Worm (Caenorhabditis elegans) whole organism, L4/young adult: ENCODE results near the gene srh-8.

Experiments
- W03F9.2 ChIP-seq: fragments of 150-350 bp; optimal IDR thresholded peaks from 2 replicates; lab custom pipeline; 2014; ENCODE audit warnings: missing biosample characterization, missing genetic modification characterization
- dao-5 ChIP-seq: sonication (generic microtip); optimal IDR thresholded peaks from 2 replicates; lab custom pipeline; 2016; ENCODE audit warnings: missing genotype, missing genetic modification characterization, moderate library complexity, missing compliant biosample characterization
- him-1 ChIP-seq: sonication (generic microtip); optimal IDR thresholded peaks from 2 replicates; lab custom pipeline; 2016; ENCODE audit warnings: missing genotype, missing genetic modification reagents, missing genetic modification characterization, missing compliant biosample characterization

DNA sequence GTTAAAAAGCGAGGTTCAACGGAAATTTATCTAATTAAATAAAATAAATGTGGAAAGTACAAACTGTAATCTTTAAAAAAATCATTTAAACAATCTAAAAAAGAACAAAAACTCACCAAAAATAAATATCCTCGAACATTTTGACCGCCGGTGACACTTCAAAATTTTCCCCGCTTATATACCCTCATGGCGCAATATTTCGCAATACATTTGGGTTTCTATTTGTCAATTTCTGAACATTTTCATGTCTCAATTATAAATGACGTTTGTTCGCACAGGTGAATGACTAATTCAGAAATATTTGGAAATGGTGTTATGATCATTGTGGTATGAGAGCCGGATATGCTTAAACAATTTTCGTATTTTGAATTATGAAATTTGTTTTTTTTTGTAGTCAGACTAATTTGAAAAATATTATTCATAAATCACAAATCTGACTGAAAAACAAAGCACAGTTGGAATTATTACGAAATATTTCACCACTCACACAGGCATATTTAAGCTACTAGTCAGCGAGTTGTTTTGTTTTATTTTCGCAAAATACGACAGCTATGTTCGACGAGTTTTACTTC is 36.6 kb downstream of the srh-8 start, which contains the start of the genes C49G7.10 and irg-2:
- TF ChIP-seq W03F9.2, result peak; percentile 18
- no peak for TF ChIP-seq dao-5 (tag; lab: Kevin White, UChicago)
- no peak for TF ChIP-seq him-1 (tag; lab: Kevin White, UChicago)
